Worm (Caenorhabditis elegans) whole organism, L1 larva: ENCODE measurements around the gene tiar-2.

Source experiments
- C04F5.9 ChIP-seq: sonication (generic microtip); optimal IDR thresholded peaks from 2 replicates; lab custom pipeline; 2016; ENCODE audit warnings: missing genetic modification characterization, missing compliant biosample characterization
- C34B4.2 ChIP-seq: sonication (generic microtip); optimal IDR thresholded peaks from 2 replicates; lab custom pipeline; 2017; ENCODE audit warnings: mild to moderate bottlenecking, missing genetic modification characterization, missing compliant biosample characterization
- Y116A8C.19 ChIP-seq: sonication (generic microtip); optimal IDR thresholded peaks from 2 replicates; lab custom pipeline; 2016; ENCODE audit warnings: missing compliant biosample characterization, missing genetic modification characterization, borderline replicate concordance
- aha-1 ChIP-seq: fragments of 150-350 bp; optimal IDR thresholded peaks from 2 replicates; lab custom pipeline; 2014; ENCODE audit warnings: missing biosample characterization, missing genetic modification characterization
- blmp-1 ChIP-seq: fragments of 150-350 bp; optimal IDR thresholded peaks from 2 replicates; lab custom pipeline; 2014; ENCODE audit warnings: missing biosample characterization, missing genetic modification characterization
- ceh-63 ChIP-seq: fragments of 200-800 bp; sonication (Bioruptor generic); optimal IDR thresholded peaks from 2 replicates; lab custom pipeline; 2018; ENCODE audit warnings: mild to moderate bottlenecking, missing genetic modification characterization, missing compliant biosample characterization
- ceh-8 ChIP-seq: fragments of 200-800 bp; sonication (Bioruptor generic); optimal IDR thresholded peaks from 2 replicates; lab custom pipeline; 2018; ENCODE audit warnings: mild to moderate bottlenecking, missing genetic modification characterization, moderate library complexity, missing compliant biosample characterization
- ceh-90 ChIP-seq: sonication (generic microtip); optimal IDR thresholded peaks from 2 replicates; lab custom pipeline; 2016; ENCODE audit warnings: missing genetic modification characterization, missing compliant biosample characterization
- dpl-1 ChIP-seq, 3 experiments: fragments of 150-350 bp in 2 of 3; sonication (generic microtip) in 1 of 3; optimal IDR thresholded peaks; 2 replicates each; lab custom pipeline; 2014 to 2017; ENCODE audit warnings: missing biosample characterization in 3 of 3, missing genetic modification characterization in 3 of 3, missing genetic modification reagents in 3 of 3
- dsc-1 ChIP-seq: sonication (generic microtip); optimal IDR thresholded peaks from 2 replicates; lab custom pipeline; 2016; ENCODE audit warnings: mild to moderate bottlenecking, missing genetic modification characterization, missing compliant biosample characterization
- elt-2 ChIP-seq: sonication (generic microtip); optimal IDR thresholded peaks from 2 replicates; lab custom pipeline; 2016; ENCODE audit warnings: missing genetic modification characterization, mild to moderate bottlenecking, inconsistent platforms, missing compliant biosample characterization, missing genetic modification reagents
- elt-3 ChIP-seq, 6 experiments: fragments of 150-350 bp in 1 of 6; sonication (generic microtip); optimal IDR thresholded peaks; 2 replicates each; lab custom pipeline; 2017 to 2018; ENCODE audit warnings: missing biosample characterization in 6 of 6, missing genetic modification characterization in 6 of 6, inconsistent platforms in 1 of 6
- fkh-4 ChIP-seq: sonication (generic microtip); optimal IDR thresholded peaks from 2 replicates; lab custom pipeline; 2016; ENCODE audit warnings: missing compliant biosample characterization, missing genetic modification characterization, borderline replicate concordance
- isw-1 ChIP-seq: fragments of 200-800 bp; sonication (Bioruptor generic); IDR thresholded peaks from 2 replicates; pipeline ENCODE4 v1.3.6; 2022; ENCODE audit warnings: missing genetic modification characterization, missing compliant biosample characterization
- jun-1 ChIP-seq: fragments of 150-350 bp; optimal IDR thresholded peaks from 2 replicates; lab custom pipeline; 2014; ENCODE audit warnings: missing biosample characterization, missing genetic modification reagents, missing genetic modification characterization
- lin-14 ChIP-seq: fragments of 200-800 bp; sonication (Bioruptor generic); optimal IDR thresholded peaks from 2 replicates; lab custom pipeline; 2018; ENCODE audit warnings: mild to moderate bottlenecking, missing genetic modification characterization, moderate library complexity, missing compliant biosample characterization
- mdl-1 ChIP-seq, 2 experiments: fragments of 150-350 bp; optimal IDR thresholded peaks; 2 replicates each; lab custom pipeline; 2014 to 2017; ENCODE audit warnings: missing biosample characterization in 2 of 2, missing genetic modification characterization in 2 of 2, inconsistent platforms in 1 of 2
- mef-2 ChIP-seq: fragments of 150-350 bp; optimal IDR thresholded peaks from 2 replicates; lab custom pipeline; 2014; ENCODE audit warnings: missing biosample characterization, missing genetic modification characterization
- nhr-47 ChIP-seq: sonication (generic microtip); optimal IDR thresholded peaks from 2 replicates; lab custom pipeline; 2016; ENCODE audit warnings: mild to moderate bottlenecking, missing genetic modification characterization, moderate library complexity, missing compliant biosample characterization
- nhr-77 ChIP-seq: fragments of 150-350 bp; optimal IDR thresholded peaks from 2 replicates; lab custom pipeline; 2014; ENCODE audit warnings: missing biosample characterization, missing genetic modification characterization
- snpc-4 ChIP-seq: fragments of 150-350 bp; optimal IDR thresholded peaks from 2 replicates; lab custom pipeline; 2014; ENCODE audit warnings: missing biosample characterization, missing genetic modification characterization
- swsn-7 ChIP-seq: sonication (generic microtip); optimal IDR thresholded peaks from 2 replicates; lab custom pipeline; 2016; ENCODE audit warnings: missing genetic modification characterization, missing compliant biosample characterization
- tlp-1 ChIP-seq: fragments of 150-350 bp; optimal IDR thresholded peaks from 2 replicates; lab custom pipeline; 2014; ENCODE audit warnings: missing biosample characterization, missing genetic modification characterization
- unc-130 ChIP-seq: fragments of 150-350 bp; optimal IDR thresholded peaks from 2 replicates; lab custom pipeline; 2017; ENCODE audit warnings: missing biosample characterization, missing genetic modification characterization, inconsistent platforms
- unc-62 ChIP-seq: fragments of 150-350 bp; optimal IDR thresholded peaks from 2 replicates; lab custom pipeline; 2014; ENCODE audit warnings: missing biosample characterization, missing genetic modification reagents, missing genetic modification characterization
- vab-15 ChIP-seq: sonication (generic microtip); optimal IDR thresholded peaks from 2 replicates; lab custom pipeline; 2017; ENCODE audit warnings: missing genotype, mild to moderate bottlenecking, missing genetic modification characterization, missing compliant biosample characterization
- xbp-1 ChIP-seq: sonication (generic microtip); optimal IDR thresholded peaks from 2 replicates; lab custom pipeline; 2016; ENCODE audit warnings: missing genetic modification characterization, missing compliant biosample characterization
- zag-1 ChIP-seq: fragments of 150-350 bp; optimal IDR thresholded peaks from 2 replicates; lab custom pipeline; 2014; ENCODE audit warnings: missing biosample characterization, missing genetic modification characterization
- zip-4 ChIP-seq: fragments of 200-800 bp; sonication (Bioruptor generic); optimal IDR thresholded peaks from 2 replicates; lab custom pipeline; 2018; ENCODE audit warnings: mild to moderate bottlenecking, missing genetic modification characterization, moderate library complexity, missing compliant biosample characterization
- ztf-11 ChIP-seq, 2 experiments: sonication (generic microtip); optimal IDR thresholded peaks; 2 replicates each; lab custom pipeline; 2016 to 2017; ENCODE audit warnings: missing genetic modification characterization in 2 of 2, missing biosample characterization in 1 of 2, missing compliant biosample characterization in 1 of 2

Gene tiar-2

ce11 chrII:12813253-12813652 lies 44.8 kb downstream of the tiar-2 start:
- TF ChIP-seq isw-1 (GFP tag; lab: Robert Waterston, UW) = no peak
- TF ChIP-seq swsn-7 (tag; lab: Kevin White, UChicago) = no peak
- no peak for TF ChIP-seq aha-1 (tag; lab: Kevin White, UChicago)
- no peak for TF ChIP-seq fkh-4 (tag; lab: Kevin White, UChicago)
- TF ChIP-seq unc-62 (GFP tag; lab: Kevin White, UChicago) = no peak
- TF ChIP-seq ztf-11 (tag; optimal IDR thresholded peaks at IDR 0.05; lab: Kevin White, UChicago) = no peak
- TF ChIP-seq nhr-47 = no peak
- no peak for TF ChIP-seq ceh-90 (tag; lab: Kevin White, UChicago)
- TF ChIP-seq dpl-1 (GFP tag; optimal IDR thresholded peaks at IDR 0.05; lab: Kevin White, UChicago) = no peak
- no peak for TF ChIP-seq zip-4 (GFP tag; lab: Kevin White, UChicago)
- no peak for TF ChIP-seq C34B4.2 (tag; lab: Kevin White, UChicago)
- no peak for TF ChIP-seq nhr-77 (tag; lab: Kevin White, UChicago)
- no peak for TF ChIP-seq ceh-8 (GFP tag; lab: Kevin White, UChicago)
- no peak for TF ChIP-seq C04F5.9 (tag; lab: Kevin White, UChicago)

- TF ChIP-seq C04F5.9 (tag; lab: Kevin White, UChicago) (no peak), elt-2 (tag; lab: Kevin White, UChicago) (peak; percentile 42)
These were observed 48.1 kb downstream of the tiar-2 start, which contains the start of gene acl-7 for ce11 chrII:12816412-12817146. TSS of gene acl-7 (minus strand) at chrII:12816462.

- TF ChIP-seq tlp-1 (tag; lab: Kevin White, UChicago) = no peak
- TF ChIP-seq swsn-7 (tag; lab: Kevin White, UChicago) = no peak
- TF ChIP-seq, all 84 proteins: peak for 0
These were observed 50.0 kb downstream of the tiar-2 start, which contains the start of gene Y46G5A.22 for ce11 chrII:12818488-12818887. TSS of gene Y46G5A.22 (minus strand) at chrII:12818588.

ce11 chrII:12819979-12820378 lies 51.5 kb downstream of the tiar-2 start:
- peak; percentile 68 for TF ChIP-seq blmp-1 (tag; lab: Kevin White, UChicago)
- TF ChIP-seq mef-2 (tag; lab: Kevin White, UChicago) = no peak

- TF ChIP-seq elt-2 (tag; lab: Kevin White, UChicago) = peak; percentile 71
- TF ChIP-seq jun-1 = no peak
- peak in 1 of 6 experiments; percentile 15 for TF ChIP-seq elt-3 (tag; optimal IDR thresholded peaks at IDR 0.05; lab: Kevin White, UChicago)
- TF ChIP-seq xbp-1 (tag; lab: Kevin White, UChicago) = no peak
- TF ChIP-seq blmp-1 (tag; lab: Kevin White, UChicago) = no peak
- TF ChIP-seq dsc-1 = no peak
- TF ChIP-seq snpc-4 (tag; lab: Kevin White, UChicago) = no peak
- no peak for TF ChIP-seq vab-15 (tag; lab: Kevin White, UChicago)
- TF ChIP-seq zag-1 = no peak
- no peak for TF ChIP-seq swsn-7 (tag; lab: Kevin White, UChicago)
- TF ChIP-seq Y116A8C.19 (tag; lab: Kevin White, UChicago) = no peak
- no peak for TF ChIP-seq ceh-63
- no peak for TF ChIP-seq mdl-1 (tag; optimal IDR thresholded peaks at IDR 0.05; lab: Kevin White, UChicago)
- TF ChIP-seq unc-130 (tag; lab: Kevin White, UChicago) = no peak
- no peak for TF ChIP-seq lin-14 (GFP tag; lab: Kevin White, UChicago)
These were observed 55.0 kb downstream of the tiar-2 start, which contains the start of gene Y46G5A.36 for ce11 chrII:12823437-12823836. TSS of gene Y46G5A.36 (plus strand) at chrII:12823679.
